Worm (Caenorhabditis elegans): ENCODE measurements around the gene ntl-3.

ntl-3 gene

ce11 chrIII:11810447-11810846 is 35.8 kb downstream of the ntl-3 start, which contains the start of gene C18D11.6:
C18D11.6 (plus strand) TSS chrIII:11810556.
- TF ChIP-seq dpl-1 (GFP tag; optimal IDR thresholded peaks at IDR 0.05): no peak
- TF ChIP-seq aha-1 (tag): peak; percentile 87
- peak in 1 of 2 experiments; percentile 85 for TF ChIP-seq unc-62 (GFP tag; optimal IDR thresholded peaks at IDR 0.05 in 1 of 2)
- TF ChIP-seq unc-62 (tag; optimal IDR thresholded peaks at IDR 0.05): no peak
- TF ChIP-seq Y48G9A.11 (GFP tag; IDR thresholded peaks at IDR 0.05): no peak
- no peak for TF ChIP-seq zag-1 (tag; optimal IDR thresholded peaks at IDR 0.05)

- TF ChIP-seq skn-1 (tag; optimal IDR thresholded peaks at IDR 0.05) (no peak), hlh-11 (tag; optimal IDR thresholded peaks at IDR 0.05) (no peak), spr-3 (GFP tag; optimal IDR thresholded peaks at IDR 0.05) (no peak), dmd-8 (GFP tag; IDR thresholded peaks at IDR 0.05) (no peak), zfp-3 (GFP tag; conservative IDR thresholded peaks at IDR 0.05) (no peak), ctbp-1 (GFP tag; IDR thresholded peaks at IDR 0.05) (no peak), ZK546.5 (tag; optimal IDR thresholded peaks at IDR 0.05) (no peak), lin-29 (GFP tag; IDR thresholded peaks at IDR 0.05) (no peak)
Observed at ce11 chrIII:11808818-11809217, 37.4 kb downstream of the ntl-3 start, which contains the start of gene C18D11.9. C18D11.9 (plus strand) TSS chrIII:11809118.

- TF ChIP-seq snpc-1.2 (GFP tag; IDR thresholded peaks at IDR 0.05) (no peak), unc-62 (GFP tag; optimal IDR thresholded peaks at IDR 0.05 in 1 of 2) (no peak), unc-62 (tag; optimal IDR thresholded peaks at IDR 0.05) (no peak), hmg-1.1 (GFP tag; IDR thresholded peaks at IDR 0.05) (no peak), tra-1 (GFP tag; IDR thresholded peaks at IDR 0.05) (no peak), lsy-2 (tag; optimal IDR thresholded peaks at IDR 0.05) (no peak), arid-1 (GFP tag; conservative IDR thresholded peaks at IDR 0.05) (no peak), mdt-29 (GFP tag; IDR thresholded peaks at IDR 0.05) (no peak), F49E8.2 (tag; optimal IDR thresholded peaks at IDR 0.05; ENCODE audit: borderline replicate concordance) (no peak), madf-9 (GFP tag; conservative IDR thresholded peaks at IDR 0.05) (no peak), aha-1 (tag) (no peak), gei-8 (GFP tag; optimal IDR thresholded peaks at IDR 0.05) (no peak), daf-8 (GFP tag; IDR thresholded peaks at IDR 0.05) (no peak), nhr-41 (GFP tag; IDR thresholded peaks at IDR 0.05) (no peak), hlh-11 (tag; optimal IDR thresholded peaks at IDR 0.05) (no peak)
Observed at ce11 chrIII:11807418-11807817, 38.8 kb downstream of the ntl-3 start, which contains the start of gene C18D11.10. C18D11.10 (plus strand) TSS chrIII:11807718.

ce11 chrIII:11806695-11807094 is 39.6 kb downstream of the ntl-3 start, which contains the start of gene C18D11.7:
C18D11.7 (minus strand) TSS chrIII:11806795.
- TF ChIP-seq unc-62 (GFP tag; optimal IDR thresholded peaks at IDR 0.05 in 1 of 2) (peak in 1 of 2 experiments; percentile 2), unc-62 (tag; optimal IDR thresholded peaks at IDR 0.05) (no peak), ZK337.2 (GFP tag; IDR thresholded peaks at IDR 0.05) (no peak)

DNA sequence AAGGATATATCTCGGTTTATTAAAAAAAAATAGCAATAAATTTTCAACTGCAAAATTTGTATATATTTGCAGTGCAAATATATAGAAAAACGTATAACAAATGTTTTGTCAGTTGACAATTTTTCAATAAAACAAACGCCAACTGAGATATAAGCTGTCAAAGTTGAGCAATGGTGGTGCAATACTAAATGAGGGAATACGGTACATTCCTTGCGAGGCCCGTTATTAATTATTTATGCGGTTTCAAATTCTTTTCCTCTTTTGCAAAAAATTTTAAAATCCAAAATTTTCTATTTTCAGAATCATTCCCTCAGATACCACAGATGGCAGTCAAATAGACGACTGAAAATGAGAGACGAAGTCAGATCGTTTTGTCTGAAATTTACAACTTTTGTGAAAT is 50.8 kb downstream of the ntl-3 start, which contains the start of gene twk-39:
Gene twk-39, plus strand, starts transcription at position 301 of the 400 bp plus-strand sequence.
- no peak for TF ChIP-seq lsy-2 (tag; optimal IDR thresholded peaks at IDR 0.05)
- TF ChIP-seq ztf-7 (tag; optimal IDR thresholded peaks at IDR 0.05): no peak
- no peak for TF ChIP-seq Y48G9A.11 (GFP tag; IDR thresholded peaks at IDR 0.05)
- no peak for TF ChIP-seq ZK546.5 (tag; optimal IDR thresholded peaks at IDR 0.05)
- no peak for TF ChIP-seq D1046.2 (GFP tag; IDR thresholded peaks at IDR 0.05)
- TF ChIP-seq nhr-48 (tag; optimal IDR thresholded peaks at IDR 0.05): no peak
- TF ChIP-seq lin-38 (GFP tag; IDR thresholded peaks at IDR 0.05): no peak

DNA sequence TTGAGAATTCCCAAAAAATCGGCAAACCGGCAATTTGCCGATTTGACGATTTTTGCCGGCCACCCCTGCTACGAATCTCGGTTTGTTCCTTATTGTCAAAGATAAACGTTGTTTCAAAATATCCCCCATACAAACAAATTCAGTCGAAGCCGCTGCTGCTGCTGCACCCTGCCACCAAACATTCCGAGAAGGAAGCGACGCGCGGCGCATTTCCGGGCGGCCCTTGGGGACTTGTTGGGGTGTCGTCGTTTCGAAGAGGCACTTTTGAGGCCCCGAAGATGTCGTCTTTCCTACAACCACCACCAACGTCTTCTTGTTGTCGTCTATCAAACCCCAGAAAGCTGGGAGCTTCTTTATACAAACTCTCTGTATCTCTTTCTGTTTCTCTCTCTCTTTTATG is 51.9 kb downstream of the ntl-3 start:
- TF ChIP-seq set-16 (GFP tag; IDR thresholded peaks at IDR 0.05): peak; percentile 72
- 0 out of 2 replicates have a peak, but pooled peaks have one; percentile 32 for TF ChIP-seq hmg-1.1 (GFP tag; IDR thresholded peaks at IDR 0.05)
- no peak for TF ChIP-seq fos-1 (tag; optimal IDR thresholded peaks at IDR 0.05)
